Worm (Caenorhabditis elegans): Measurements from ENCODE around the gene chil-3.

Gene chil-3

ce11 chrII:9828502-9828901 is 32.8 kb downstream of the chil-3 start:
- no peak for TF ChIP-seq nhr-237 (tag; optimal IDR thresholded peaks at IDR 0.05)
- TF ChIP-seq dmd-4 (tag; optimal IDR thresholded peaks at IDR 0.05) = no peak
- TF ChIP-seq nhr-129 (tag; optimal IDR thresholded peaks at IDR 0.05) = no peak
- TF ChIP-seq mab-5 (tag; optimal IDR thresholded peaks at IDR 0.05) = no peak
- no peak for TF ChIP-seq zag-1 (tag; optimal IDR thresholded peaks at IDR 0.05)
- TF ChIP-seq nhr-21 (tag; optimal IDR thresholded peaks at IDR 0.05) = no peak
- no peak for TF ChIP-seq ceh-16 (tag; optimal IDR thresholded peaks at IDR 0.05)
- no peak for TF ChIP-seq nhr-10 (tag; optimal IDR thresholded peaks at IDR 0.05)
- TF ChIP-seq nhr-11 (tag; optimal IDR thresholded peaks at IDR 0.05) = no peak
- no peak for TF ChIP-seq elt-1 (tag; optimal IDR thresholded peaks at IDR 0.05)
- no peak for TF ChIP-seq blmp-1 (tag; optimal IDR thresholded peaks at IDR 0.05; ENCODE audit: insufficient read depth)
- TF ChIP-seq mdl-1 (tag; optimal IDR thresholded peaks at IDR 0.05) = no peak
- no peak for TF ChIP-seq ztf-4 (tag; optimal IDR thresholded peaks at IDR 0.05)
- no peak for TF ChIP-seq alr-1 (tag; optimal IDR thresholded peaks at IDR 0.05)

- no peak for TF ChIP-seq nhr-10 (tag; optimal IDR thresholded peaks at IDR 0.05)
- no peak for TF ChIP-seq sem-4 (tag; optimal IDR thresholded peaks at IDR 0.05)
- no peak for TF ChIP-seq unc-62 (GFP tag; optimal IDR thresholded peaks at IDR 0.05)
- no peak for TF ChIP-seq nhr-129 (tag; optimal IDR thresholded peaks at IDR 0.05)
- TF ChIP-seq nhr-6 (tag; optimal IDR thresholded peaks at IDR 0.05) = no peak
- TF ChIP-seq nhr-23 (tag; optimal IDR thresholded peaks at IDR 0.05) = no peak
- TF ChIP-seq nhr-25 (tag; optimal IDR thresholded peaks at IDR 0.05) = no peak
- no peak for TF ChIP-seq unc-39 (tag; optimal IDR thresholded peaks at IDR 0.05)
- no peak for TF ChIP-seq ztf-1 (GFP tag; conservative IDR thresholded peaks at IDR 0.05)
Measured at ce11 chrII:9827852-9828251, 33.4 kb downstream of the chil-3 start, which contains the start of gene eyg-1. eyg-1 (minus strand) TSS chrII:9827952.

ce11 chrII:9826946-9827345 is 34.3 kb downstream of the chil-3 start:
- TF ChIP-seq ceh-82 (tag; optimal IDR thresholded peaks at IDR 0.05) (no peak), ama-1 (optimal IDR thresholded peaks at IDR 0.05) (no peak), R02D3.7 (tag; optimal IDR thresholded peaks at IDR 0.05) (no peak), Y55F3AM.14 (GFP tag; optimal IDR thresholded peaks at IDR 0.05) (no peak), nhr-129 (tag; optimal IDR thresholded peaks at IDR 0.05) (no peak), sem-4 (tag; optimal IDR thresholded peaks at IDR 0.05) (no peak), fos-1 (tag; optimal IDR thresholded peaks at IDR 0.05) (no peak), F13H6.1 (tag; optimal IDR thresholded peaks at IDR 0.05) (no peak), nhr-10 (tag; optimal IDR thresholded peaks at IDR 0.05) (no peak), dmd-4 (tag; optimal IDR thresholded peaks at IDR 0.05) (no peak), unc-55 (GFP tag; optimal IDR thresholded peaks at IDR 0.05) (no peak), nhr-12 (tag; optimal IDR thresholded peaks at IDR 0.05) (no peak)

All from whole organism, L2 larva.